Worm (Caenorhabditis elegans) whole organism, L4 larva: ENCODE measurements around the gene aat-3.

ENCODE experiments used
- F49E8.2 ChIP-seq: sonication (generic microtip); optimal IDR thresholded peaks from 2 replicates; lab custom pipeline; 2016; ENCODE audit warnings: missing compliant biosample characterization, mild to moderate bottlenecking, missing genetic modification characterization, borderline replicate concordance
- R02D3.7 ChIP-seq: fragments of 150-350 bp; sonication (generic microtip); optimal IDR thresholded peaks from 3 replicates; lab custom pipeline; 2014; ENCODE audit warnings: missing biosample characterization, missing genetic modification characterization
- dpl-1 ChIP-seq: fragments of 150-350 bp; optimal IDR thresholded peaks from 2 replicates; lab custom pipeline; 2014; ENCODE audit warnings: missing biosample characterization, missing genetic modification reagents, missing genetic modification characterization
- fkh-10 ChIP-seq: fragments of 150-350 bp; optimal IDR thresholded peaks from 2 replicates; lab custom pipeline; 2014; ENCODE audit warnings: missing biosample characterization, missing genetic modification reagents, missing genetic modification characterization
- hif-1 ChIP-seq, 2 experiments: sonication (generic microtip); optimal IDR thresholded peaks; 2 replicates each; lab custom pipeline; 2016 to 2017; ENCODE audit warnings: missing compliant biosample characterization in 2 of 2, missing genetic modification characterization in 2 of 2, missing genetic modification reagents in 2 of 2, missing genotype in 2 of 2, mild to moderate bottlenecking in 1 of 2
- hlh-30 ChIP-seq: sonication (generic microtip); optimal IDR thresholded peaks from 2 replicates; lab custom pipeline; 2017; ENCODE audit warnings: antibody characterized with exemption, mild to moderate bottlenecking, missing genetic modification characterization, missing compliant biosample characterization; ENCODE audit not compliant: insufficient read depth
- lir-3 ChIP-seq: sonication (generic microtip); optimal IDR thresholded peaks from 2 replicates; lab custom pipeline; 2016; ENCODE audit warnings: mild to moderate bottlenecking, missing genetic modification characterization, missing compliant biosample characterization
- mxl-2 ChIP-seq: fragments of 200-800 bp; sonication (Bioruptor generic); conservative IDR thresholded peaks from 2 replicates; pipeline ENCODE4 v1.3.6; 2022; ENCODE audit warnings: missing genetic modification reagents, missing genetic modification characterization, missing compliant biosample characterization
- mxl-3 ChIP-seq: fragments of 200-800 bp; sonication (Bioruptor generic); optimal IDR thresholded peaks from 2 replicates; lab custom pipeline; 2018; ENCODE audit warnings: mild to moderate bottlenecking, missing genetic modification characterization, missing compliant biosample characterization
- nhr-25 ChIP-seq: sonication (generic microtip); optimal IDR thresholded peaks from 2 replicates; lab custom pipeline; 2017; ENCODE audit warnings: missing genetic modification characterization, mild to moderate bottlenecking, missing compliant biosample characterization, antibody characterized with exemption, moderate library complexity, borderline replicate concordance; ENCODE audit not compliant: insufficient read depth
- nhr-6 ChIP-seq: fragments of 150-350 bp; optimal IDR thresholded peaks from 2 replicates; lab custom pipeline; 2014; ENCODE audit warnings: missing biosample characterization, missing genetic modification characterization
- nhr-77 ChIP-seq: fragments of 150-350 bp; optimal IDR thresholded peaks from 2 replicates; lab custom pipeline; 2014; ENCODE audit warnings: missing biosample characterization, missing genetic modification characterization
- spr-1 ChIP-seq: sonication (generic microtip); optimal IDR thresholded peaks from 2 replicates; lab custom pipeline; 2016; ENCODE audit warnings: mild to moderate bottlenecking, missing genetic modification characterization, missing compliant biosample characterization
- ztf-11 ChIP-seq: fragments of 150-350 bp; optimal IDR thresholded peaks from 2 replicates; lab custom pipeline; 2014; ENCODE audit warnings: missing biosample characterization, missing genetic modification characterization

ce11 chrX:2559399-2559798 lies 7.3 kb downstream of the aat-3 start:
- TF ChIP-seq dpl-1 (peak; percentile 57), mxl-2 (no peak), nhr-6 (tag; lab: Kevin White, UChicago) (no peak), lir-3 (tag; lab: Kevin White, UChicago) (no peak), spr-1 (tag; lab: Kevin White, UChicago) (no peak), F49E8.2 (tag; lab: Kevin White, UChicago) (no peak), hif-1 (tag; optimal IDR thresholded peaks at IDR 0.05; lab: Kevin White, UChicago) (no peak), hlh-30 (tag; lab: Kevin White, UChicago) (peak; percentile 42), R02D3.7 (tag; lab: Kevin White, UChicago) (no peak), fkh-10 (GFP tag; lab: Kevin White, UChicago) (no peak), nhr-77 (tag; lab: Kevin White, UChicago) (peak; percentile 41), ztf-11 (tag; lab: Kevin White, UChicago) (no peak), nhr-25 (tag; lab: Kevin White, UChicago) (peak; percentile 6), mxl-3 (no peak)
